Fruit fly (Drosophila melanogaster): Measurements from ENCODE around the gene Mur89F.

dm6 chr3R:17209990-17210389 is 8.1 kb upstream of the Mur89F start:
- TF ChIP-seq usp (GFP tag; optimal IDR thresholded peaks at IDR 0.05): no peak
- TF ChIP-seq Dll (optimal IDR thresholded peaks at IDR 0.05): no peak
- TF ChIP-seq EcR (GFP tag; optimal IDR thresholded peaks at IDR 0.05): no peak
- TF ChIP-seq CG8478 (optimal IDR thresholded peaks at IDR 0.05): no peak

Measured in whole organism.